Worm (Caenorhabditis elegans) whole organism, early embryonic: ENCODE data around the gene sqv-8.

Experiments
- F13C5.2 ChIP-seq: sonication (generic microtip); optimal IDR thresholded peaks from 2 replicates; lab custom pipeline; 2017; ENCODE audit warnings: mild to moderate bottlenecking, missing genetic modification characterization, inconsistent platforms, missing compliant biosample characterization
- aly-1 ChIP-seq: sonication (generic microtip); optimal IDR thresholded peaks from 2 replicates; lab custom pipeline; 2016; ENCODE audit warnings: missing genetic modification characterization, missing compliant biosample characterization
- ets-7 ChIP-seq: sonication (generic microtip); optimal IDR thresholded peaks from 2 replicates; lab custom pipeline; 2016; ENCODE audit warnings: missing genotype, missing genetic modification characterization, missing compliant biosample characterization

- TF ChIP-seq ets-7 (tag; lab: Kevin White, UChicago) (no peak), aly-1 (no peak), F13C5.2 (tag; lab: Kevin White, UChicago) (no peak)
These were observed 49.2 kb downstream of the sqv-8 start for ce11 chrII:9695942-9696341.
